Fruit fly (Drosophila melanogaster): ENCODE measurements around the gene CG5412.

- TF ChIP-seq CG8478 (optimal IDR thresholded peaks at IDR 0.05) = no peak
- no peak for TF ChIP-seq CTCF (optimal IDR thresholded peaks at IDR 0.05)
Observed at dm6 chr3R:20608199-20608598, 31.3 kb downstream of the CG5412 start.

Measured in S2 (cell line).